Fruit fly (Drosophila melanogaster) whole organism, embryonic: Measurements from ENCODE around the gene CG1575.

Source experiments
- BEAF-32 ChIP-seq: fragments of 200-800 bp; sonication (Bioruptor generic); optimal IDR thresholded peaks from 3 replicates; lab custom pipeline; 2017; ENCODE audit warnings: missing biosample characterization, missing genetic modification characterization, mild to moderate bottlenecking, moderate library complexity, missing genetic modification reagents
- Bgb ChIP-seq: fragments of 200-800 bp; sonication (Bioruptor generic); IDR thresholded peaks from 2 replicates; pipeline ENCODE4 v1.3.6; 2022; ENCODE audit warnings: missing biosample characterization, missing genetic modification characterization; ENCODE audit not compliant: partially characterized antibody
- CG10462 ChIP-seq: fragments of 200-800 bp; sonication (Bioruptor generic); optimal IDR thresholded peaks from 2 replicates; lab custom pipeline; 2016; ENCODE audit warnings: missing biosample characterization, missing genetic modification characterization
- CG10543 ChIP-seq: fragments of 200-800 bp; sonication (Bioruptor generic); optimal IDR thresholded peaks from 3 replicates; lab custom pipeline; 2017; ENCODE audit warnings: missing biosample characterization, mild to moderate bottlenecking, missing genetic modification characterization, moderate library complexity
- CG1233 ChIP-seq: fragments of 200-800 bp; sonication (Bioruptor generic); optimal IDR thresholded peaks from 4 replicates; lab custom pipeline; 2018; ENCODE audit warnings: missing biosample characterization, mild to moderate bottlenecking, missing genetic modification characterization
- CG12659 ChIP-seq: fragments of 200-800 bp; sonication (Bioruptor generic); optimal IDR thresholded peaks from 3 replicates; lab custom pipeline; 2017; ENCODE audit warnings: mild to moderate bottlenecking, missing biosample characterization, missing genetic modification reagents, missing genetic modification characterization
- CG12744 ChIP-seq: fragments of 200-800 bp; sonication (Bioruptor generic); optimal IDR thresholded peaks from 2 replicates; lab custom pipeline; 2016; ENCODE audit warnings: missing biosample characterization, missing genetic modification characterization
- CG13287 ChIP-seq: fragments of 200-800 bp; sonication (Bioruptor generic); IDR thresholded peaks from 2 replicates; pipeline ENCODE4 v1.3.6; 2022; ENCODE audit warnings: missing biosample characterization, missing genetic modification characterization; ENCODE audit not compliant: partially characterized antibody
- CG14014 ChIP-seq: fragments of 200-800 bp; sonication (Bioruptor generic); IDR thresholded peaks from 2 replicates; pipeline ENCODE4 v1.3.6; 2022; ENCODE audit warnings: missing biosample characterization, missing genetic modification characterization
- CG15601 ChIP-seq: fragments of 200-800 bp; sonication (Bioruptor generic); optimal IDR thresholded peaks from 3 replicates; lab custom pipeline; 2019; ENCODE audit warnings: missing biosample characterization, mild to moderate bottlenecking, missing genetic modification characterization, moderate library complexity
- CG2712 ChIP-seq: fragments of 200-800 bp; optimal IDR thresholded peaks from 3 replicates; lab custom pipeline; 2019; ENCODE audit warnings: missing biosample characterization, mild to moderate bottlenecking, missing genetic modification characterization, moderate library complexity
- CG31365 ChIP-seq: fragments of 200-800 bp; sonication (Bioruptor generic); optimal IDR thresholded peaks from 2 replicates; lab custom pipeline; 2018; ENCODE audit warnings: missing biosample characterization, mild to moderate bottlenecking, missing genetic modification characterization
- CG4360 ChIP-seq: fragments of 200-800 bp; sonication (Bioruptor generic); IDR thresholded peaks from 2 replicates; pipeline ENCODE4 v1.3.6; 2022; ENCODE audit warnings: missing biosample characterization, missing genetic modification characterization
- CG4707 ChIP-seq: fragments of 200-800 bp; sonication (Bioruptor generic); optimal IDR thresholded peaks from 2 replicates; lab custom pipeline; 2018; ENCODE audit warnings: missing biosample characterization, mild to moderate bottlenecking, missing genetic modification characterization, moderate library complexity
- CG5245 ChIP-seq: fragments of 200-800 bp; sonication (Bioruptor generic); optimal IDR thresholded peaks from 3 replicates; lab custom pipeline; 2016; ENCODE audit warnings: missing biosample characterization, missing genetic modification characterization
- CG6813 ChIP-seq: fragments of 200-800 bp; sonication (Bioruptor generic); optimal IDR thresholded peaks from 2 replicates; lab custom pipeline; 2017; ENCODE audit warnings: missing biosample characterization, missing genetic modification characterization, mild to moderate bottlenecking, moderate library complexity, missing genetic modification reagents
- CG7271 ChIP-seq: fragments of 200-800 bp; sonication (Bioruptor generic); optimal IDR thresholded peaks from 2 replicates; lab custom pipeline; 2018; ENCODE audit warnings: missing biosample characterization, mild to moderate bottlenecking, missing genetic modification characterization, moderate library complexity
- CG7357 ChIP-seq: fragments of 200-800 bp; sonication (Bioruptor generic); IDR thresholded peaks from 3 replicates; pipeline ENCODE4 v1.3.6; 2022; ENCODE audit warnings: missing biosample characterization, missing genetic modification characterization
- CG9609 ChIP-seq: fragments of 200-800 bp; sonication (Bioruptor generic); optimal IDR thresholded peaks from 3 replicates; lab custom pipeline; 2016; ENCODE audit warnings: missing biosample characterization, missing genetic modification characterization
- CTCF ChIP-seq: fragments of 200-800 bp; sonication (Bioruptor generic); optimal IDR thresholded peaks from 2 replicates; lab custom pipeline; 2017; ENCODE audit warnings: missing biosample characterization, mild to moderate bottlenecking, missing genetic modification characterization, moderate library complexity
- CkIIα-i1 ChIP-seq: fragments of 200-800 bp; sonication (Bioruptor generic); IDR thresholded peaks from 2 replicates; pipeline ENCODE4 v1.3.6; 2022; ENCODE audit warnings: missing biosample characterization, missing genetic modification characterization
- CoRest ChIP-seq: fragments of 200-800 bp; sonication (Bioruptor generic); optimal IDR thresholded peaks from 3 replicates; lab custom pipeline; 2018; ENCODE audit warnings: missing biosample characterization, mild to moderate bottlenecking, missing genetic modification characterization, moderate library complexity
- Dp ChIP-seq: fragments of 200-800 bp; sonication (Bioruptor generic); optimal IDR thresholded peaks from 2 replicates; lab custom pipeline; 2018; ENCODE audit warnings: missing biosample characterization, mild to moderate bottlenecking, missing genetic modification characterization, moderate library complexity
- Fer1 ChIP-seq: fragments of 200-800 bp; sonication (Bioruptor generic); optimal IDR thresholded peaks from 2 replicates; lab custom pipeline; 2017; ENCODE audit warnings: missing biosample characterization, mild to moderate bottlenecking, missing genetic modification characterization
- Gsc ChIP-seq: fragments of 200-800 bp; sonication (Bioruptor generic); IDR thresholded peaks from 2 replicates; pipeline ENCODE4 v1.3.6; 2022; ENCODE audit warnings: missing biosample characterization, missing genetic modification characterization
- Hey ChIP-seq: fragments of 200-800 bp; sonication (Bioruptor generic); optimal IDR thresholded peaks from 3 replicates; lab custom pipeline; 2018; ENCODE audit warnings: missing biosample characterization, mild to moderate bottlenecking, missing genetic modification characterization
- Hr51 ChIP-seq, 2 experiments: fragments of 200-800 bp; sonication (Bioruptor generic); optimal IDR thresholded peaks; 2 replicates in 1 of 2; 3 replicates in 1 of 2; lab custom pipeline; 2016 to 2018; ENCODE audit warnings: missing biosample characterization in 2 of 2, missing genetic modification characterization in 2 of 2, mild to moderate bottlenecking in 1 of 2, moderate library complexity in 1 of 2
- Hr78 ChIP-seq, 2 experiments: fragments of 200-800 bp in 1 of 2; fragments of >200 bp in 1 of 2; sonication (Bioruptor generic) in 1 of 2; optimal IDR thresholded peaks; 2 replicates each; lab custom pipeline; 2017 to 2019; ENCODE audit warnings: missing biosample characterization in 2 of 2, missing genetic modification characterization in 2 of 2, mild to moderate bottlenecking in 1 of 2, moderate library complexity in 1 of 2
- MESR4 ChIP-seq: fragments of 200-800 bp; sonication (Bioruptor generic); optimal IDR thresholded peaks from 2 replicates; lab custom pipeline; 2018; ENCODE audit warnings: missing biosample characterization, mild to moderate bottlenecking, missing genetic modification characterization, moderate library complexity
- Neu2 ChIP-seq: fragments of 200-800 bp; sonication (Bioruptor generic); optimal IDR thresholded peaks from 3 replicates; lab custom pipeline; 2016; ENCODE audit warnings: missing biosample characterization, missing genetic modification characterization, borderline replicate concordance
- Oaz ChIP-seq: fragments of 200-800 bp; sonication (Bioruptor generic); IDR thresholded peaks from 2 replicates; pipeline ENCODE4 v1.3.6; 2022; ENCODE audit warnings: missing biosample characterization, missing genetic modification characterization
- Sin3A ChIP-seq: fragments of >200 bp; optimal IDR thresholded peaks from 2 replicates; lab custom pipeline; 2018
- Sry-β ChIP-seq: fragments of 200-800 bp; sonication (Bioruptor generic); optimal IDR thresholded peaks from 2 replicates; lab custom pipeline; 2018; ENCODE audit warnings: missing biosample characterization, mild to moderate bottlenecking, missing genetic modification characterization, moderate library complexity
- YL-1 ChIP-seq: fragments of 200-800 bp; sonication (Bioruptor generic); optimal IDR thresholded peaks from 3 replicates; lab custom pipeline; 2017; ENCODE audit warnings: missing biosample characterization, mild to moderate bottlenecking, missing genetic modification characterization
- bcd ChIP-seq: fragments of 200-800 bp; sonication (Bioruptor generic); optimal IDR thresholded peaks from 2 replicates; lab custom pipeline; 2017; ENCODE audit warnings: missing biosample characterization, mild to moderate bottlenecking, missing genetic modification characterization
- bigmax ChIP-seq: fragments of 200-800 bp; sonication (Bioruptor generic); optimal IDR thresholded peaks from 2 replicates; lab custom pipeline; 2018; ENCODE audit warnings: missing biosample characterization, mild to moderate bottlenecking, missing genetic modification characterization
- cas ChIP-seq: fragments of 200-800 bp; sonication (Bioruptor generic); IDR thresholded peaks from 2 replicates; pipeline ENCODE4 v1.3.6; 2022; ENCODE audit warnings: missing biosample characterization, missing genetic modification characterization
- cg ChIP-seq: fragments of 200-800 bp; sonication (Bioruptor generic); optimal IDR thresholded peaks from 3 replicates; lab custom pipeline; 2019; ENCODE audit warnings: missing biosample characterization, mild to moderate bottlenecking, missing genetic modification characterization, moderate library complexity
- crc ChIP-seq: fragments of 200-800 bp; sonication (Bioruptor generic); optimal IDR thresholded peaks from 2 replicates; lab custom pipeline; 2016; ENCODE audit warnings: missing biosample characterization, missing genetic modification characterization
- dati ChIP-seq: fragments of 200-800 bp; sonication (Bioruptor generic); IDR thresholded peaks from 2 replicates; pipeline ENCODE4 v1.3.6; 2022; ENCODE audit warnings: missing biosample characterization, missing genetic modification characterization
- emc ChIP-seq: fragments of 200-800 bp; sonication (Bioruptor generic); optimal IDR thresholded peaks from 2 replicates; lab custom pipeline; 2016; ENCODE audit warnings: missing biosample characterization, missing genetic modification characterization
- en ChIP-seq: fragments of 200-800 bp; sonication (Bioruptor generic); optimal IDR thresholded peaks from 2 replicates; lab custom pipeline; 2016; ENCODE audit warnings: missing biosample characterization, missing genetic modification characterization
- gce ChIP-seq: fragments of 200-800 bp; sonication (Bioruptor generic); IDR thresholded peaks from 3 replicates; pipeline ENCODE4 v1.3.6; 2022; ENCODE audit warnings: missing biosample characterization, missing genetic modification characterization
- h ChIP-seq: fragments of >200 bp; optimal IDR thresholded peaks from 2 replicates; lab custom pipeline; 2017
- jumu ChIP-seq: fragments of 200-800 bp; sonication (Bioruptor generic); optimal IDR thresholded peaks from 3 replicates; lab custom pipeline; 2016; ENCODE audit warnings: missing biosample characterization, missing genetic modification characterization
- knrl ChIP-seq: fragments of 200-800 bp; sonication (Bioruptor generic); IDR thresholded peaks from 3 replicates; pipeline ENCODE4 v1.3.6; 2022; ENCODE audit warnings: missing biosample characterization, missing genetic modification characterization; ENCODE audit not compliant: partially characterized antibody
- oc ChIP-seq: fragments of 200-800 bp; sonication (Bioruptor generic); optimal IDR thresholded peaks from 2 replicates; lab custom pipeline; 2018; ENCODE audit warnings: missing biosample characterization, mild to moderate bottlenecking, missing genetic modification characterization, moderate library complexity
- psq ChIP-seq: fragments of 200-800 bp; sonication (Bioruptor generic); optimal IDR thresholded peaks from 2 replicates; lab custom pipeline; 2017; ENCODE audit warnings: missing biosample characterization, missing genetic modification characterization
- sens ChIP-seq: fragments of 200-800 bp; sonication (Bioruptor generic); peaks from one replicate; lab custom pipeline; 2016; ENCODE audit warnings: missing biosample characterization, missing genetic modification characterization
- toy ChIP-seq: fragments of 200-800 bp; sonication (Bioruptor generic); IDR thresholded peaks from 2 replicates; pipeline ENCODE4 v1.3.6; 2022; ENCODE audit warnings: missing biosample characterization, missing genetic modification characterization
- zf30C ChIP-seq: fragments of 200-800 bp; sonication (Bioruptor generic); optimal IDR thresholded peaks from 3 replicates; lab custom pipeline; 2018; ENCODE audit warnings: missing biosample characterization, mild to moderate bottlenecking, missing genetic modification characterization

CG1575 gene

dm6 chrX:8131693-8132313, 15.0 kb downstream of the CG1575 start, which contains the start of gene CG10958:
TSS of gene CG10958 (plus strand) at chrX:8132285.
- peak; percentile 68 for TF ChIP-seq CG2712 (tag; lab: Kevin White, UChicago)
- peak; percentile 8 for TF ChIP-seq Sin3A
- TF ChIP-seq Bgb (GFP tag; lab: Robert Waterston, UW), result no peak
- TF ChIP-seq bigmax (GFP tag; lab: Kevin White, UChicago), result no peak
- no peak for TF ChIP-seq CG6813
- TF ChIP-seq CoRest (tag; lab: Kevin White, UChicago), result peak; percentile 37
- no peak for TF ChIP-seq knrl (GFP tag; lab: Robert Waterston, UW)
- TF ChIP-seq cg, result no peak
- no peak for TF ChIP-seq CG7357 (GFP tag; lab: Robert Waterston, UW)
- TF ChIP-seq CTCF (GFP tag; lab: Kevin White, UChicago), result no peak
- TF ChIP-seq Fer1 (GFP tag; lab: Kevin White, UChicago), result peak; percentile 68
- TF ChIP-seq Hr78 (GFP tag; optimal IDR thresholded peaks at IDR 0.05; lab: Kevin White, UChicago), result peak in 1 of 2 experiments; percentile 61
- TF ChIP-seq CG15601 (tag; lab: Kevin White, UChicago), result peak; percentile 18
- TF ChIP-seq CG4707 (GFP tag; lab: Kevin White, UChicago), result no peak
- TF ChIP-seq Hey, result no peak
- TF ChIP-seq zf30C (GFP tag; lab: Kevin White, UChicago), result no peak
- TF ChIP-seq CkIIα-i1 (GFP tag; lab: Robert Waterston, UW), result no peak
- no peak for TF ChIP-seq CG4360 (GFP tag; lab: Robert Waterston, UW)
- TF ChIP-seq MESR4 (GFP tag; lab: Kevin White, UChicago), result peak; percentile 68
- no peak for TF ChIP-seq jumu
- TF ChIP-seq CG5245, result peak; percentile 58
- no peak for TF ChIP-seq Neu2 (GFP tag; lab: Kevin White, UChicago)
- TF ChIP-seq sens (GFP tag; lab: Kevin White, UChicago), result peak; percentile 88
- no peak for TF ChIP-seq cas
- TF ChIP-seq CG14014, result no peak; the same call in 1 of the 2 replicates
- no peak for TF ChIP-seq CG12744 (GFP tag; lab: Kevin White, UChicago)
- peak; percentile 31 for TF ChIP-seq Dp (GFP tag; lab: Kevin White, UChicago)
- TF ChIP-seq gce (GFP tag; lab: Robert Waterston, UW), result no peak
- TF ChIP-seq CG12659, result peak; percentile 48
- TF ChIP-seq Hr51 (GFP tag; optimal IDR thresholded peaks at IDR 0.05; lab: Kevin White, UChicago), result peak in 1 of 2 experiments; percentile 60
- TF ChIP-seq h (lab: Kevin White, UChicago), result no peak
- TF ChIP-seq oc (tag; lab: Kevin White, UChicago), result no peak
- TF ChIP-seq emc (GFP tag; lab: Kevin White, UChicago), result no peak
- peak; percentile 1 for TF ChIP-seq psq (GFP tag; lab: Kevin White, UChicago)
- peak; percentile 51 for TF ChIP-seq CG13287 (GFP tag; lab: Robert Waterston, UW)
- peak; percentile 41 for TF ChIP-seq bcd (GFP tag; lab: Kevin White, UChicago)
- no peak for TF ChIP-seq crc (GFP tag; lab: Kevin White, UChicago)
- TF ChIP-seq Sry-β (GFP tag; lab: Kevin White, UChicago), result peak; percentile 85
- TF ChIP-seq Oaz (GFP tag; lab: Robert Waterston, UW), result 0 out of 2 replicates have a peak, but pooled peaks have one; percentile 33
- TF ChIP-seq CG31365 (tag; lab: Kevin White, UChicago), result no peak
- peak; percentile 57 for TF ChIP-seq CG1233 (GFP tag; lab: Kevin White, UChicago)
- TF ChIP-seq Gsc, result no peak
- TF ChIP-seq CG10543 (GFP tag; lab: Kevin White, UChicago), result peak; percentile 60
- TF ChIP-seq CG7271 (tag; lab: Kevin White, UChicago), result no peak
- peak; percentile 4 for TF ChIP-seq CG9609
- no peak for TF ChIP-seq toy (GFP tag; lab: Robert Waterston, UW)
- TF ChIP-seq YL-1 (GFP tag; lab: Kevin White, UChicago), result peak; percentile 58
- TF ChIP-seq CG10462 (GFP tag; lab: Kevin White, UChicago), result no peak
- TF ChIP-seq dati (GFP tag; lab: Robert Waterston, UW), result no peak
- no peak for TF ChIP-seq en (GFP tag; lab: Kevin White, UChicago)
- peak; percentile 39 for TF ChIP-seq BEAF-32
